Worm (Caenorhabditis elegans) whole organism, L4 larva: ENCODE measurements around the gene B0507.2.

ENCODE experiments used
- F26F4.8 ChIP-seq: fragments of 200-800 bp; sonication (Bioruptor generic); conservative IDR thresholded peaks from 2 replicates; pipeline ENCODE4 v1.3.6; 2022; ENCODE audit warnings: missing genetic modification characterization, missing compliant biosample characterization
- F37D6.2 ChIP-seq: sonication (generic microtip); optimal IDR thresholded peaks from 2 replicates; lab custom pipeline; 2016; ENCODE audit warnings: mild to moderate bottlenecking, missing genetic modification characterization, missing compliant biosample characterization
- F44E2.7 ChIP-seq: fragments of 200-800 bp; sonication (Bioruptor generic); IDR thresholded peaks from 2 replicates; pipeline ENCODE4 v2.1.2; 2022; ENCODE audit warnings: missing genetic modification characterization, missing compliant biosample characterization
- T20F7.1 ChIP-seq: fragments of 200-800 bp; sonication (Bioruptor generic); optimal IDR thresholded peaks from 2 replicates; lab custom pipeline; 2018; ENCODE audit warnings: mild to moderate bottlenecking, missing genetic modification characterization, missing compliant biosample characterization
- T26A8.4 ChIP-seq: fragments of 200-800 bp; sonication (Bioruptor generic); IDR thresholded peaks from 2 replicates; pipeline ENCODE4 v1.3.6; 2022; ENCODE audit warnings: missing genetic modification characterization, missing compliant biosample characterization
- Y48G9A.11 ChIP-seq: fragments of 200-800 bp; sonication (Bioruptor generic); IDR thresholded peaks from 2 replicates; pipeline ENCODE4 v1.3.6; 2022; ENCODE audit warnings: missing genetic modification reagents, missing genetic modification characterization, missing compliant biosample characterization
- attf-4 ChIP-seq: sonication (generic microtip); optimal IDR thresholded peaks from 3 replicates; lab custom pipeline; 2017; ENCODE audit warnings: missing biosample characterization, missing genetic modification characterization
- ceh-28 ChIP-seq: fragments of 150-350 bp; optimal IDR thresholded peaks from 2 replicates; lab custom pipeline; 2014; ENCODE audit warnings: missing biosample characterization, missing genetic modification reagents, missing genetic modification characterization
- ceh-32 ChIP-seq: sonication (generic microtip); optimal IDR thresholded peaks from 2 replicates; lab custom pipeline; 2016; ENCODE audit warnings: mild to moderate bottlenecking, missing genetic modification characterization, missing compliant biosample characterization; ENCODE audit not compliant: poor library complexity
- ceh-44 ChIP-seq: fragments of 200-800 bp; sonication (Bioruptor generic); IDR thresholded peaks from 2 replicates; pipeline ENCODE4 v1.3.6; 2022; ENCODE audit warnings: missing genetic modification reagents, missing genetic modification characterization, missing compliant biosample characterization
- ceh-62 ChIP-seq: sonication (generic microtip); optimal IDR thresholded peaks from 2 replicates; lab custom pipeline; 2017; ENCODE audit warnings: missing biosample characterization, missing genetic modification characterization
- ceh-82 ChIP-seq: sonication (generic microtip); optimal IDR thresholded peaks from 2 replicates; lab custom pipeline; 2017; ENCODE audit warnings: missing biosample characterization, missing genetic modification characterization
- daf-19 ChIP-seq: fragments of 200-800 bp; sonication (Bioruptor generic); conservative IDR thresholded peaks from 2 replicates; pipeline ENCODE4 v1.3.6; 2022; ENCODE audit warnings: missing genetic modification characterization, missing compliant biosample characterization
- dmd-9 ChIP-seq: fragments of 200-800 bp; sonication (Bioruptor generic); IDR thresholded peaks from 2 replicates; pipeline ENCODE4 v1.3.6; 2022; ENCODE audit warnings: missing genetic modification reagents, missing genetic modification characterization, missing compliant biosample characterization
- dpl-1 ChIP-seq: fragments of 150-350 bp; optimal IDR thresholded peaks from 2 replicates; lab custom pipeline; 2014; ENCODE audit warnings: missing biosample characterization, missing genetic modification reagents, missing genetic modification characterization
- duxl-1 ChIP-seq: sonication (generic microtip); optimal IDR thresholded peaks from 2 replicates; lab custom pipeline; 2016; ENCODE audit warnings: mild to moderate bottlenecking, missing genetic modification characterization, moderate library complexity, missing compliant biosample characterization; ENCODE audit not compliant: poor library complexity
- dve-1 ChIP-seq: sonication (generic microtip); optimal IDR thresholded peaks from 2 replicates; lab custom pipeline; 2017; ENCODE audit warnings: antibody characterized with exemption, mild to moderate bottlenecking, missing genetic modification characterization, missing compliant biosample characterization; ENCODE audit not compliant: insufficient read depth
- egl-27 ChIP-seq: sonication (generic microtip); optimal IDR thresholded peaks from 3 replicates; lab custom pipeline; 2017; ENCODE audit warnings: missing biosample characterization, missing genetic modification reagents, missing genetic modification characterization
- gei-8 ChIP-seq: fragments of 200-800 bp; sonication (Bioruptor generic); optimal IDR thresholded peaks from 2 replicates; lab custom pipeline; 2018; ENCODE audit warnings: mild to moderate bottlenecking, missing genetic modification characterization, missing compliant biosample characterization
- hlh-11 ChIP-seq: fragments of 200-800 bp; sonication (Bioruptor generic); optimal IDR thresholded peaks from 2 replicates; lab custom pipeline; 2018; ENCODE audit warnings: mild to moderate bottlenecking, missing genetic modification characterization, missing compliant biosample characterization
- hlh-30 ChIP-seq: sonication (generic microtip); optimal IDR thresholded peaks from 2 replicates; lab custom pipeline; 2017; ENCODE audit warnings: antibody characterized with exemption, mild to moderate bottlenecking, missing genetic modification characterization, missing compliant biosample characterization; ENCODE audit not compliant: insufficient read depth
- hmg-1.1 ChIP-seq: fragments of 200-800 bp; sonication (Bioruptor generic); IDR thresholded peaks from 2 replicates; pipeline ENCODE4 v1.3.6; 2022; ENCODE audit warnings: missing genetic modification reagents, missing genetic modification characterization, missing compliant biosample characterization
- jun-1 ChIP-seq: fragments of 150-350 bp; optimal IDR thresholded peaks from 2 replicates; lab custom pipeline; 2014; ENCODE audit warnings: missing biosample characterization, missing genetic modification reagents, missing genetic modification characterization
- lin-1 ChIP-seq: fragments of 200-800 bp; sonication (Bioruptor generic); IDR thresholded peaks from 2 replicates; pipeline ENCODE4 v1.3.6; 2022; ENCODE audit warnings: missing genetic modification reagents, missing genetic modification characterization, missing compliant biosample characterization
- lin-13 ChIP-seq: fragments of 150-350 bp; optimal IDR thresholded peaks from 2 replicates; lab custom pipeline; 2014; ENCODE audit warnings: missing biosample characterization, missing genetic modification reagents, missing genetic modification characterization
- lin-15B ChIP-seq: fragments of 150-350 bp; sonication (generic microtip); optimal IDR thresholded peaks from 3 replicates; lab custom pipeline; 2014; ENCODE audit warnings: missing biosample characterization, missing genetic modification characterization
- lin-29 ChIP-seq: fragments of 200-800 bp; sonication (Bioruptor generic); IDR thresholded peaks from 2 replicates; pipeline ENCODE4 v1.3.6; 2022; ENCODE audit warnings: missing genetic modification reagents, missing genetic modification characterization, missing compliant biosample characterization
- lin-39 ChIP-seq: fragments of 150-350 bp; optimal IDR thresholded peaks from 2 replicates; lab custom pipeline; 2014; ENCODE audit warnings: missing biosample characterization, missing genetic modification reagents, missing genetic modification characterization
- madf-5 ChIP-seq, 2 experiments: fragments of 200-800 bp; sonication (Bioruptor generic); IDR thresholded peaks; 2 replicates each; pipeline ENCODE4 v1.3.6; 2022; ENCODE audit warnings: missing compliant biosample characterization in 2 of 2, missing genetic modification characterization in 2 of 2
- madf-9 ChIP-seq: fragments of 200-800 bp; sonication (Bioruptor generic); conservative IDR thresholded peaks from 2 replicates; pipeline ENCODE4 v1.3.6; 2022; ENCODE audit warnings: missing genetic modification reagents, missing genetic modification characterization, missing compliant biosample characterization
- mdl-1 ChIP-seq, 2 experiments: fragments of 150-350 bp in 1 of 2; sonication (generic microtip) in 1 of 2; optimal IDR thresholded peaks; 2 replicates each; lab custom pipeline; 2014 to 2017; ENCODE audit warnings: missing biosample characterization in 2 of 2, missing genetic modification characterization in 2 of 2
- mes-2 ChIP-seq: sonication (generic microtip); optimal IDR thresholded peaks from 2 replicates; lab custom pipeline; 2016; ENCODE audit warnings: missing genotype, mild to moderate bottlenecking, missing genetic modification characterization, missing compliant biosample characterization; ENCODE audit not compliant: poor library complexity, severe bottlenecking
- mxl-3 ChIP-seq: fragments of 200-800 bp; sonication (Bioruptor generic); optimal IDR thresholded peaks from 2 replicates; lab custom pipeline; 2018; ENCODE audit warnings: mild to moderate bottlenecking, missing genetic modification characterization, missing compliant biosample characterization
- nhr-11 ChIP-seq: fragments of 150-350 bp; optimal IDR thresholded peaks from 2 replicates; lab custom pipeline; 2014; ENCODE audit warnings: missing biosample characterization, missing genetic modification characterization
- nhr-25 ChIP-seq: sonication (generic microtip); optimal IDR thresholded peaks from 2 replicates; lab custom pipeline; 2017; ENCODE audit warnings: missing genetic modification characterization, mild to moderate bottlenecking, missing compliant biosample characterization, antibody characterized with exemption, moderate library complexity, borderline replicate concordance; ENCODE audit not compliant: insufficient read depth
- nhr-28 ChIP-seq: fragments of 150-350 bp; optimal IDR thresholded peaks from 2 replicates; lab custom pipeline; 2014; ENCODE audit warnings: missing biosample characterization, missing genetic modification characterization
- nhr-41 ChIP-seq: fragments of 200-800 bp; sonication (Bioruptor generic); IDR thresholded peaks from 2 replicates; pipeline ENCODE4 v1.3.6; 2022; ENCODE audit warnings: missing genetic modification reagents, missing genetic modification characterization, missing compliant biosample characterization
- nhr-42 ChIP-seq: fragments of 200-800 bp; sonication (Bioruptor generic); IDR thresholded peaks from 2 replicates; pipeline ENCODE4 v1.3.6; 2022; ENCODE audit warnings: missing genetic modification characterization, missing compliant biosample characterization
- nhr-48 ChIP-seq: sonication (generic microtip); optimal IDR thresholded peaks from 2 replicates; lab custom pipeline; 2016; ENCODE audit warnings: mild to moderate bottlenecking, missing genetic modification characterization, missing compliant biosample characterization
- nhr-77 ChIP-seq: fragments of 150-350 bp; optimal IDR thresholded peaks from 2 replicates; lab custom pipeline; 2014; ENCODE audit warnings: missing biosample characterization, missing genetic modification characterization
- php-3 ChIP-seq: fragments of 200-800 bp; sonication (Bioruptor generic); IDR thresholded peaks from 2 replicates; pipeline ENCODE4 v1.3.6; 2022; ENCODE audit warnings: missing genetic modification reagents, missing genetic modification characterization, missing compliant biosample characterization
- sdz-12 ChIP-seq: fragments of 200-800 bp; sonication (Bioruptor generic); optimal IDR thresholded peaks from 2 replicates; lab custom pipeline; 2018; ENCODE audit warnings: mild to moderate bottlenecking, missing genetic modification characterization, missing compliant biosample characterization
- spr-1 ChIP-seq: sonication (generic microtip); optimal IDR thresholded peaks from 2 replicates; lab custom pipeline; 2016; ENCODE audit warnings: mild to moderate bottlenecking, missing genetic modification characterization, missing compliant biosample characterization
- tag-97 ChIP-seq: fragments of 200-800 bp; sonication (Bioruptor generic); IDR thresholded peaks from 2 replicates; pipeline ENCODE4 v1.3.6; 2022; ENCODE audit warnings: missing genetic modification characterization, missing compliant biosample characterization
- tra-1 ChIP-seq: fragments of 200-800 bp; sonication (Bioruptor generic); IDR thresholded peaks from 2 replicates; pipeline ENCODE4 v1.3.6; 2022; ENCODE audit warnings: missing genetic modification reagents, missing genetic modification characterization, missing compliant biosample characterization
- unc-130 ChIP-seq: sonication (generic microtip); optimal IDR thresholded peaks from 2 replicates; lab custom pipeline; 2016; ENCODE audit warnings: missing genetic modification reagents, missing genetic modification characterization, missing compliant biosample characterization
- zfp-2 ChIP-seq: sonication (generic microtip); optimal IDR thresholded peaks from 2 replicates; lab custom pipeline; 2016; ENCODE audit warnings: mild to moderate bottlenecking, missing genetic modification characterization, missing compliant biosample characterization
- zfp-3 ChIP-seq: fragments of 200-800 bp; sonication (Bioruptor generic); conservative IDR thresholded peaks from 2 replicates; pipeline ENCODE4 v1.3.6; 2022; ENCODE audit warnings: missing genetic modification reagents, missing genetic modification characterization, missing compliant biosample characterization
- zip-11 ChIP-seq: fragments of 200-800 bp; sonication (Bioruptor generic); IDR thresholded peaks from 2 replicates; pipeline ENCODE4 v1.3.6; 2022; ENCODE audit warnings: missing genetic modification characterization, missing compliant biosample characterization
- zip-2 ChIP-seq: fragments of 150-350 bp; optimal IDR thresholded peaks from 2 replicates; lab custom pipeline; 2014; ENCODE audit warnings: missing biosample characterization, missing genetic modification characterization
- ztf-7 ChIP-seq: fragments of 150-350 bp; optimal IDR thresholded peaks from 2 replicates; lab custom pipeline; 2014; ENCODE audit warnings: missing biosample characterization, missing genetic modification characterization

B0507.2 gene

ce11 chrV:8768481-8768959 is 5.6 kb upstream of the B0507.2 start, which contains the start of gene B0507.3 (continued):
- no peak for TF ChIP-seq nhr-25
- TF ChIP-seq F44E2.7, result no peak
- TF ChIP-seq hmg-1.1 (GFP tag; lab: Robert Waterston, UW), result no peak
- TF ChIP-seq nhr-28, result peak; percentile 95
- no peak for TF ChIP-seq egl-27
- TF ChIP-seq zip-2 (tag; lab: Kevin White, UChicago), result no peak
- no peak for TF ChIP-seq F26F4.8 (GFP tag; lab: Robert Waterston, UW)
- no peak for TF ChIP-seq T26A8.4 (GFP tag; lab: Robert Waterston, UW)
- TF ChIP-seq Y48G9A.11 (GFP tag; lab: Robert Waterston, UW), result no peak
- no peak for TF ChIP-seq jun-1 (tag; lab: Kevin White, UChicago)
- TF ChIP-seq madf-5 (GFP tag; IDR thresholded peaks at IDR 0.05; lab: Robert Waterston, UW), result no peak
- TF ChIP-seq lin-29 (GFP tag; lab: Robert Waterston, UW), result no peak
- no peak for TF ChIP-seq ceh-32 (tag; lab: Kevin White, UChicago)
- peak; percentile 77 for TF ChIP-seq nhr-41
- TF ChIP-seq ceh-44 (GFP tag; lab: Robert Waterston, UW), result no peak
- TF ChIP-seq nhr-48 (tag; lab: Kevin White, UChicago), result peak; percentile 55
- TF ChIP-seq ceh-28 (tag; lab: Kevin White, UChicago), result no peak
- no peak for TF ChIP-seq ceh-62 (tag; lab: Kevin White, UChicago)
- no peak for TF ChIP-seq nhr-11
- TF ChIP-seq gei-8 (GFP tag; lab: Kevin White, UChicago), result peak; percentile 17
- TF ChIP-seq nhr-77 (tag; lab: Kevin White, UChicago), result peak; percentile 88
- TF ChIP-seq lin-15B, result no peak
- TF ChIP-seq mes-2 (tag; lab: Kevin White, UChicago), result no peak
- no peak for TF ChIP-seq F37D6.2 (tag; lab: Kevin White, UChicago)
- TF ChIP-seq daf-19 (GFP tag; lab: Robert Waterston, UW), result no peak
- TF ChIP-seq zip-11 (GFP tag; lab: Robert Waterston, UW), result no peak
- no peak for TF ChIP-seq madf-9 (GFP tag; lab: Robert Waterston, UW)
- TF ChIP-seq dpl-1 (GFP tag; lab: Kevin White, UChicago), result no peak
- no peak for TF ChIP-seq sdz-12 (GFP tag; lab: Kevin White, UChicago)
- TF ChIP-seq php-3, result peak; percentile 97
- TF ChIP-seq hlh-30 (tag; lab: Kevin White, UChicago), result peak; percentile 51
- no peak for TF ChIP-seq tag-97 (GFP tag; lab: Robert Waterston, UW)
- TF ChIP-seq zfp-3, result no peak
- TF ChIP-seq zfp-2 (tag; lab: Kevin White, UChicago), result no peak
- no peak for TF ChIP-seq unc-130 (GFP tag; lab: Kevin White, UChicago)
- TF ChIP-seq dve-1, result peak; percentile 93
- no peak for TF ChIP-seq ztf-7 (tag; lab: Kevin White, UChicago)
- TF ChIP-seq lin-1 (GFP tag; lab: Robert Waterston, UW), result peak; percentile 96
- TF ChIP-seq spr-1, result no peak

- TF ChIP-seq mxl-3 (GFP tag; lab: Kevin White, UChicago) (peak; percentile 42), ceh-44 (GFP tag; lab: Robert Waterston, UW) (no peak), duxl-1 (no peak), lin-13 (GFP tag; lab: Kevin White, UChicago) (no peak), lin-39 (no peak), tra-1 (peak; percentile 86), nhr-42 (GFP tag; lab: Robert Waterston, UW) (no peak), hlh-11 (peak; percentile 84), ceh-82 (tag; lab: Kevin White, UChicago) (no peak), nhr-48 (tag; lab: Kevin White, UChicago) (peak; percentile 22), T20F7.1 (peak; percentile 26), nhr-28 (peak; percentile 82), nhr-41 (no peak), attf-4 (tag; lab: Kevin White, UChicago) (no peak), mdl-1 (tag; optimal IDR thresholded peaks at IDR 0.05; lab: Kevin White, UChicago) (peak in 1 of 2 experiments; percentile 37), lin-1 (GFP tag; lab: Robert Waterston, UW) (peak; percentile 88), spr-1 (no peak), dmd-9 (GFP tag; lab: Robert Waterston, UW) (no peak)
These were observed 5.0 kb upstream of the B0507.2 start for ce11 chrV:8769154-8769553.
